Worm (Caenorhabditis elegans) whole organism, early embryonic: Measurements from ENCODE around the gene C08F8.6.

Source experiments
- B0310.2 ChIP-seq: sonication (generic microtip); optimal IDR thresholded peaks from 2 replicates; lab custom pipeline; 2016; ENCODE audit warnings: mild to moderate bottlenecking, missing genetic modification characterization, missing compliant biosample characterization
- F13C5.2 ChIP-seq: sonication (generic microtip); optimal IDR thresholded peaks from 2 replicates; lab custom pipeline; 2017; ENCODE audit warnings: mild to moderate bottlenecking, missing genetic modification characterization, inconsistent platforms, missing compliant biosample characterization
- ama-1 ChIP-seq: fragments of 150-350 bp; optimal IDR thresholded peaks from 2 replicates; lab custom pipeline; 2014
- ceh-36 ChIP-seq: sonication (generic microtip); optimal IDR thresholded peaks from 2 replicates; lab custom pipeline; 2016; ENCODE audit warnings: missing genetic modification characterization, inconsistent platforms, missing compliant biosample characterization
- ets-7 ChIP-seq: sonication (generic microtip); optimal IDR thresholded peaks from 2 replicates; lab custom pipeline; 2016; ENCODE audit warnings: missing genotype, missing genetic modification characterization, missing compliant biosample characterization
- flt-1 ChIP-seq: fragments of 200-800 bp; sonication (Bioruptor generic); IDR thresholded peaks from 2 replicates; pipeline ENCODE4 v1.3.6; 2022; ENCODE audit warnings: missing genetic modification characterization, missing compliant biosample characterization
- hmbx-1 ChIP-seq: sonication (generic microtip); optimal IDR thresholded peaks from 2 replicates; lab custom pipeline; 2016; ENCODE audit warnings: mild to moderate bottlenecking, missing genetic modification characterization, missing compliant biosample characterization
- hnd-1 ChIP-seq: sonication (generic microtip); optimal IDR thresholded peaks from 2 replicates; lab custom pipeline; 2016; ENCODE audit warnings: missing genetic modification characterization, missing compliant biosample characterization
- pes-1 ChIP-seq: fragments of 200-800 bp; sonication (Bioruptor generic); IDR thresholded peaks from 2 replicates; pipeline ENCODE4 v1.3.6; 2022; ENCODE audit warnings: missing genetic modification reagents, missing genetic modification characterization, missing compliant biosample characterization
- sea-1 ChIP-seq: fragments of 200-800 bp; sonication (Bioruptor generic); conservative IDR thresholded peaks from 2 replicates; pipeline ENCODE4 v1.3.6; 2022; ENCODE audit warnings: missing genetic modification characterization, missing compliant biosample characterization
- tbx-11 ChIP-seq: fragments of 200-800 bp; sonication (Bioruptor generic); IDR thresholded peaks from 2 replicates; pipeline ENCODE4 v1.3.6; 2022; ENCODE audit warnings: missing genetic modification characterization, missing compliant biosample characterization
- tbx-37 ChIP-seq: fragments of 200-800 bp; sonication (Bioruptor generic); conservative IDR thresholded peaks from 2 replicates; pipeline ENCODE4 v1.3.6; 2022; ENCODE audit warnings: missing genetic modification reagents, missing genetic modification characterization, missing compliant biosample characterization
- tra-4 ChIP-seq: sonication (generic microtip); optimal IDR thresholded peaks from 2 replicates; lab custom pipeline; 2017; ENCODE audit warnings: missing genetic modification characterization, missing compliant biosample characterization

DNA sequence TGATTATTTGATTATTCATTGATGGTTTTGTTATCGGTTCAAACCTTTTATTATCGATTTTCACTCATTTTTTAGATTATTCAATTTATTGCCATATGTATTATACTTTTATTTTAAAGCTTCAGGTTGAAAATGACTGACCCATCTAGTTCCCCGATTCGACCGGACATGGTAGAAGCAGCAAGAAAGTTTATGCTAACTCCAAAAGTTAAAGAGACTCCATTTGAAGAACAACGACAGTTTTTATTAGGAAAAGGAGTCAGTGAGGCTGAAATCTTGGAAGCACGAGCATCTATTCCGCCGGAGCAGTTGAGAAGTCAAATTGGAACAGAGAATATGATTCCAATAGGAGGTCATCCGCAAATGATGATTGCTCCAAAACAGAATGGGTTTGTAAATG lies 18.3 kb upstream of the C08F8.6 start, which contains the start of gene prx-14:
- TF ChIP-seq hnd-1 (tag; lab: Kevin White, UChicago) (no peak), F13C5.2 (no peak), ama-1 (lab: Kevin White, UChicago) (no peak), B0310.2 (no peak), sea-1 (no peak), tbx-37 (GFP tag; lab: Robert Waterston, UW) (no peak), ets-7 (tag; lab: Kevin White, UChicago) (no peak), flt-1 (GFP tag; lab: Robert Waterston, UW) (no peak), hmbx-1 (tag; lab: Kevin White, UChicago) (no peak), pes-1 (no peak), tbx-11 (GFP tag; lab: Robert Waterston, UW) (no peak), tra-4 (no peak), ceh-36 (tag; lab: Kevin White, UChicago) (no peak)
